Worm (Caenorhabditis elegans) whole organism, L4 larva: ENCODE results near the gene tir-1.

Source experiments
- F26F4.8 ChIP-seq: fragments of 200-800 bp; sonication (Bioruptor generic); conservative IDR thresholded peaks from 2 replicates; pipeline ENCODE4 v1.3.6; 2022; ENCODE audit warnings: missing genetic modification characterization, missing compliant biosample characterization
- R02D3.7 ChIP-seq: fragments of 150-350 bp; sonication (generic microtip); optimal IDR thresholded peaks from 3 replicates; lab custom pipeline; 2014; ENCODE audit warnings: missing biosample characterization, missing genetic modification characterization
- T20F7.1 ChIP-seq: fragments of 200-800 bp; sonication (Bioruptor generic); optimal IDR thresholded peaks from 2 replicates; lab custom pipeline; 2018; ENCODE audit warnings: mild to moderate bottlenecking, missing genetic modification characterization, missing compliant biosample characterization
- T26A8.4 ChIP-seq: fragments of 200-800 bp; sonication (Bioruptor generic); IDR thresholded peaks from 2 replicates; pipeline ENCODE4 v1.3.6; 2022; ENCODE audit warnings: missing genetic modification characterization, missing compliant biosample characterization
- aha-1 ChIP-seq: fragments of 150-350 bp; peaks from one replicate; lab custom pipeline; 2014; ENCODE audit warnings: missing biosample characterization, missing genetic modification characterization
- aly-2 ChIP-seq: sonication (generic microtip); optimal IDR thresholded peaks from 2 replicates; lab custom pipeline; 2018; ENCODE audit warnings: missing biosample characterization, missing genetic modification characterization
- arid-1 ChIP-seq: fragments of 200-800 bp; sonication (Bioruptor generic); conservative IDR thresholded peaks from 2 replicates; pipeline ENCODE4 v1.3.6; 2022; ENCODE audit warnings: missing genetic modification reagents, missing genetic modification characterization, missing compliant biosample characterization
- attf-4 ChIP-seq: sonication (generic microtip); optimal IDR thresholded peaks from 3 replicates; lab custom pipeline; 2017; ENCODE audit warnings: missing biosample characterization, missing genetic modification characterization
- ceh-20 ChIP-seq: fragments of 200-800 bp; sonication (Bioruptor generic); IDR thresholded peaks from 2 replicates; pipeline ENCODE4 v1.3.6; 2022; ENCODE audit warnings: missing genetic modification reagents, missing genetic modification characterization, missing compliant biosample characterization
- ceh-62 ChIP-seq: sonication (generic microtip); optimal IDR thresholded peaks from 2 replicates; lab custom pipeline; 2017; ENCODE audit warnings: missing biosample characterization, missing genetic modification characterization
- ceh-82 ChIP-seq: sonication (generic microtip); optimal IDR thresholded peaks from 2 replicates; lab custom pipeline; 2017; ENCODE audit warnings: missing biosample characterization, missing genetic modification characterization
- daf-16 ChIP-seq, 3 experiments: sonication (generic microtip); optimal IDR thresholded peaks; 2 replicates each; lab custom pipeline; 2016 to 2017; ENCODE audit warnings: missing genetic modification characterization in 3 of 3, missing genetic modification reagents in 3 of 3, mild to moderate bottlenecking in 2 of 3, missing compliant biosample characterization in 2 of 3, missing biosample characterization in 1 of 3, moderate library complexity in 1 of 3
- daf-19 ChIP-seq: fragments of 200-800 bp; sonication (Bioruptor generic); conservative IDR thresholded peaks from 2 replicates; pipeline ENCODE4 v1.3.6; 2022; ENCODE audit warnings: missing genetic modification characterization, missing compliant biosample characterization
- dmd-6 ChIP-seq: fragments of 200-800 bp; sonication (Bioruptor generic); IDR thresholded peaks from 2 replicates; pipeline ENCODE4 v1.3.6; 2022; ENCODE audit warnings: missing genetic modification reagents, missing genetic modification characterization, missing compliant biosample characterization
- dpl-1 ChIP-seq: fragments of 150-350 bp; optimal IDR thresholded peaks from 2 replicates; lab custom pipeline; 2014; ENCODE audit warnings: missing biosample characterization, missing genetic modification reagents, missing genetic modification characterization
- duxl-1 ChIP-seq: sonication (generic microtip); optimal IDR thresholded peaks from 2 replicates; lab custom pipeline; 2016; ENCODE audit warnings: mild to moderate bottlenecking, missing genetic modification characterization, moderate library complexity, missing compliant biosample characterization; ENCODE audit not compliant: poor library complexity
- dve-1 ChIP-seq: sonication (generic microtip); optimal IDR thresholded peaks from 2 replicates; lab custom pipeline; 2017; ENCODE audit warnings: antibody characterized with exemption, mild to moderate bottlenecking, missing genetic modification characterization, missing compliant biosample characterization; ENCODE audit not compliant: insufficient read depth
- hif-1 ChIP-seq, 2 experiments: sonication (generic microtip); optimal IDR thresholded peaks; 2 replicates each; lab custom pipeline; 2016 to 2017; ENCODE audit warnings: missing compliant biosample characterization in 2 of 2, missing genetic modification characterization in 2 of 2, missing genetic modification reagents in 2 of 2, missing genotype in 2 of 2, mild to moderate bottlenecking in 1 of 2
- hlh-11 ChIP-seq: fragments of 200-800 bp; sonication (Bioruptor generic); optimal IDR thresholded peaks from 2 replicates; lab custom pipeline; 2018; ENCODE audit warnings: mild to moderate bottlenecking, missing genetic modification characterization, missing compliant biosample characterization
- hlh-30 ChIP-seq: sonication (generic microtip); optimal IDR thresholded peaks from 2 replicates; lab custom pipeline; 2017; ENCODE audit warnings: antibody characterized with exemption, mild to moderate bottlenecking, missing genetic modification characterization, missing compliant biosample characterization; ENCODE audit not compliant: insufficient read depth
- jun-1 ChIP-seq: fragments of 150-350 bp; optimal IDR thresholded peaks from 2 replicates; lab custom pipeline; 2014; ENCODE audit warnings: missing biosample characterization, missing genetic modification reagents, missing genetic modification characterization
- lim-7 ChIP-seq: fragments of 200-800 bp; sonication (Bioruptor generic); IDR thresholded peaks from 2 replicates; pipeline ENCODE4 v1.3.6; 2022; ENCODE audit warnings: missing genetic modification characterization, missing compliant biosample characterization
- lsy-2 ChIP-seq, 2 experiments: fragments of 150-350 bp in 1 of 2; sonication (generic microtip) in 1 of 2; optimal IDR thresholded peaks; 2 replicates each; lab custom pipeline; 2014 to 2017; ENCODE audit warnings: missing biosample characterization in 2 of 2, missing genetic modification characterization in 2 of 2
- mep-1 ChIP-seq: fragments of 150-350 bp; sonication (generic microtip); optimal IDR thresholded peaks from 3 replicates; lab custom pipeline; 2014; ENCODE audit warnings: missing biosample characterization, missing genetic modification characterization
- mes-2 ChIP-seq: sonication (generic microtip); optimal IDR thresholded peaks from 2 replicates; lab custom pipeline; 2016; ENCODE audit warnings: missing genotype, mild to moderate bottlenecking, missing genetic modification characterization, missing compliant biosample characterization; ENCODE audit not compliant: poor library complexity, severe bottlenecking
- mxl-2 ChIP-seq: fragments of 200-800 bp; sonication (Bioruptor generic); conservative IDR thresholded peaks from 2 replicates; pipeline ENCODE4 v1.3.6; 2022; ENCODE audit warnings: missing genetic modification reagents, missing genetic modification characterization, missing compliant biosample characterization
- nhr-102 ChIP-seq: sonication (generic microtip); optimal IDR thresholded peaks from 2 replicates; lab custom pipeline; 2016; ENCODE audit warnings: mild to moderate bottlenecking, missing genetic modification characterization, moderate library complexity, missing compliant biosample characterization
- nhr-11 ChIP-seq: fragments of 150-350 bp; optimal IDR thresholded peaks from 2 replicates; lab custom pipeline; 2014; ENCODE audit warnings: missing biosample characterization, missing genetic modification characterization
- nhr-111 ChIP-seq: fragments of 200-800 bp; sonication (Bioruptor generic); optimal IDR thresholded peaks from 2 replicates; lab custom pipeline; 2018; ENCODE audit warnings: mild to moderate bottlenecking, missing genetic modification characterization, missing compliant biosample characterization
- nhr-25 ChIP-seq: sonication (generic microtip); optimal IDR thresholded peaks from 2 replicates; lab custom pipeline; 2017; ENCODE audit warnings: missing genetic modification characterization, mild to moderate bottlenecking, missing compliant biosample characterization, antibody characterized with exemption, moderate library complexity, borderline replicate concordance; ENCODE audit not compliant: insufficient read depth
- nhr-28 ChIP-seq: fragments of 150-350 bp; optimal IDR thresholded peaks from 2 replicates; lab custom pipeline; 2014; ENCODE audit warnings: missing biosample characterization, missing genetic modification characterization
- nhr-48 ChIP-seq: sonication (generic microtip); optimal IDR thresholded peaks from 2 replicates; lab custom pipeline; 2016; ENCODE audit warnings: mild to moderate bottlenecking, missing genetic modification characterization, missing compliant biosample characterization
- nhr-77 ChIP-seq: fragments of 150-350 bp; optimal IDR thresholded peaks from 2 replicates; lab custom pipeline; 2014; ENCODE audit warnings: missing biosample characterization, missing genetic modification characterization
- pha-4 ChIP-seq, 2 experiments: fragments of 150-350 bp in 1 of 2; fragments of 200-800 bp in 1 of 2; sonication (Bioruptor generic) in 1 of 2; IDR thresholded peaks in 1 of 2; optimal IDR thresholded peaks in 1 of 2; 2 replicates each; pipeline versions ENCODE4 v1.3.6 to Lab custom; 2014 to 2022; ENCODE audit warnings: missing genetic modification characterization in 2 of 2, missing genetic modification reagents in 2 of 2, missing biosample characterization in 1 of 2, missing compliant biosample characterization in 1 of 2
- pqm-1 ChIP-seq: sonication (generic microtip); optimal IDR thresholded peaks from 2 replicates; lab custom pipeline; 2017; ENCODE audit warnings: missing biosample characterization, missing genetic modification characterization
- rbr-2 ChIP-seq: sonication (generic microtip); optimal IDR thresholded peaks from 2 replicates; lab custom pipeline; 2016; ENCODE audit warnings: missing genotype, missing genetic modification characterization, missing compliant biosample characterization
- set-16 ChIP-seq: fragments of 200-800 bp; sonication (Bioruptor generic); IDR thresholded peaks from 2 replicates; pipeline ENCODE4 v1.3.6; 2022; ENCODE audit warnings: missing genetic modification reagents, missing genetic modification characterization, missing compliant biosample characterization
- spr-3 ChIP-seq: fragments of 200-800 bp; sonication (Bioruptor generic); optimal IDR thresholded peaks from 2 replicates; lab custom pipeline; 2018; ENCODE audit warnings: mild to moderate bottlenecking, missing genetic modification characterization, missing compliant biosample characterization
- unc-130 ChIP-seq: sonication (generic microtip); optimal IDR thresholded peaks from 2 replicates; lab custom pipeline; 2016; ENCODE audit warnings: missing genetic modification reagents, missing genetic modification characterization, missing compliant biosample characterization
- unc-62 ChIP-seq, 3 experiments: fragments of 150-350 bp in 1 of 3; sonication (generic microtip); optimal IDR thresholded peaks in 2 of 3; peaks in 1 of 3; 1 replicate in 1 of 3; 2 replicates in 2 of 3; lab custom pipeline; 2014 to 2017; ENCODE audit warnings: missing biosample characterization in 3 of 3, missing genetic modification characterization in 3 of 3, missing genetic modification reagents in 3 of 3, missing genotype in 1 of 3
- vab-7 ChIP-seq: fragments of 200-800 bp; sonication (Bioruptor generic); IDR thresholded peaks from 2 replicates; pipeline ENCODE4 v1.3.6; 2022; ENCODE audit warnings: missing genetic modification reagents, missing genetic modification characterization, missing compliant biosample characterization
- ztf-7 ChIP-seq: fragments of 150-350 bp; optimal IDR thresholded peaks from 2 replicates; lab custom pipeline; 2014; ENCODE audit warnings: missing biosample characterization, missing genetic modification characterization

The tir-1 gene

DNA sequence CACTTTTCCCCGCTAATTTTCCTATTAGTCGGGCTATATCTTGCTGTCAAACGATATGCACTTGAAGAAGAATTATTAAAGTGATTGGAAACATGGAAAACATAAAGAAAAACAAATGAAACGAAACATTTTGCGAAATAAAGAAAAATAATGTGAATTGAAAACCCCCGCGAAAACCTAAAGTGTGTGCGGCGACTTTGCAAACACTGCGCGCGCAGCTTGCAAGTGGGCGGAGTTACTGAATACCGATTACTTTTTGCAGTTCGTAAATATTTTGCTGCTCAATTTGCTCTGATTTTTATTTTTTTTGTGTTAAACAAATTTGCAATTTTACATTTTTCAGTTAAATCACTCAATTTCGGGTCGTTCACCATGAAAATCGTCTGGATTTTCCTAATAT is 15.2 kb upstream of the tir-1 start, which contains the start of gene ccdc-47 (continued):
- TF ChIP-seq nhr-25 (no peak), duxl-1 (tag; lab: Kevin White, UChicago) (peak; percentile 67)

DNA sequence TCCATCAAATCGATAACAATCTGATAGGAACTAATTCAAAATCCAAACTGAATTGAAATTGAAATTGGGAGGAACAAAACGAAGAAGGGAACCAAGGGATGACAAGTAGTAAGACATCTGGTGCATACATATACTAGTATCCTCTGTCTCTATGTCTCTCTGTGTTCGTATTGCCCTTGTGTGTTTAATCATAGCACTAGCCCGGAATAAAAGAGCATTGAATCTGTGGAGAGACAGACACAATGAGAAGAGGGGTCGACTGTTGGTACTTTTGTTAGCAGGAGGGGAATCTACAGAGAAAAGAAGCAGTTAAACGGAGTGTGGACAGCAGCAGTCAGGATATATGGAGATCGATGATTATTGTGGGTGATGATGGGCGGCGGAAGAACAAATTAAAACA is 14.3 kb upstream of the tir-1 start:
- TF ChIP-seq pha-4 (GFP tag; IDR thresholded peaks at IDR 0.05; lab: Robert Waterston, UW) = no peak
- TF ChIP-seq pha-4 (tag; optimal IDR thresholded peaks at IDR 0.05; lab: Kevin White, UChicago) = no peak
- TF ChIP-seq mep-1 = peak; percentile 30
- TF ChIP-seq mes-2 (tag; lab: Kevin White, UChicago) = peak; percentile 39
- peak; percentile 89 for TF ChIP-seq aha-1

DNA sequence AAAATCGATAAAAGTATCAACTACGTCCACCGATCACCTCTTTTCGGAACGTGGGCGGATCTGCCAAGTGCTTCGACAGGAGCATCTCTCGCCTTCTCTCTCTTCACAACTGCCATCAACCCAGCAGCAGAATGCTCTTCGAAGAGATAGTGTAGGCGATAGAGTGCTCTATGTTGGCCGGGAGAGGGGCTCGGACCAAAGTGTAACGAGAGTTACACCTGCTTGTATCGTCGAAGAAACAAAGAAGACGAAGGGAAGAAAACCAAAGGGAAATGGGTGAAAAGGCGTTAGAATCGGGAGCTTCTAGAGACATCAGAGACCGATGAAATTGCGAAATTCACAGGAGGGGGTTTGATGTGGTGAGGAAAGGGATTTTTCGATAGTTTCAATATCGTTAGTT is 13.4 kb upstream of the tir-1 start:
- TF ChIP-seq unc-130 (no peak), daf-16 (GFP tag; optimal IDR thresholded peaks at IDR 0.05; lab: Kevin White, UChicago) (no peak), daf-16 (tag; optimal IDR thresholded peaks at IDR 0.05; lab: Kevin White, UChicago) (no peak), set-16 (GFP tag; lab: Robert Waterston, UW) (0 out of 2 replicates have a peak, but pooled peaks have one; percentile 26), unc-62 (GFP tag; optimal IDR thresholded peaks at IDR 0.05 in 1 of 2; lab: Kevin White, UChicago) (peak in 1 of 2 experiments; percentile 89), unc-62 (tag; optimal IDR thresholded peaks at IDR 0.05; lab: Kevin White, UChicago) (no peak), lim-7 (GFP tag; lab: Robert Waterston, UW) (no peak), aha-1 (peak; percentile 82), nhr-102 (no peak), hlh-11 (tag; lab: Kevin White, UChicago) (peak; percentile 20), spr-3 (GFP tag; lab: Kevin White, UChicago) (no peak)

DNA sequence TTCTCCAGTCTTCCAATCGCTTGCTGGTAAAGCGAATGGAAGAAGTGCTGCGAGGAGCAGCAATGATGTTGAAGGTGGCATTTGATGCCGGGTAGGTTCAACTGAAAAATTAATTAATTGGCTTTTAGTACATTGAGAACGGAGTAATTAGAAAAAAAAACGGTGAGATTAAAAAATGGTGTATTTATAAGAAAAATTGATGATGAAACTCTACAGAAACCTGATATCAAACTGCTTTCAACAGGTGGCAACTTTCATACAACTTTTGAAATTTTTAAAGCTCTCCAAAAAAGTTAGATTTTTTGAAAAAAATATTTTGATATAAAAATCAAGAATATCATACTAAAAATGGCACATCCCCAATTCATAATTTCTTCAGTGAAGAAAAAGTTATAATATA is 12.6 kb upstream of the tir-1 start, which contains the start of gene pat-3:
Gene pat-3 (minus strand): TSS at position 101 of the 400 bp plus-strand sequence.
- TF ChIP-seq dpl-1 (no peak), F26F4.8 (GFP tag; lab: Robert Waterston, UW) (no peak), ztf-7 (tag; lab: Kevin White, UChicago) (no peak), lsy-2 (tag; optimal IDR thresholded peaks at IDR 0.05; lab: Kevin White, UChicago) (no peak), daf-19 (GFP tag; lab: Robert Waterston, UW) (no peak), nhr-48 (tag; lab: Kevin White, UChicago) (no peak), R02D3.7 (no peak), jun-1 (no peak), T26A8.4 (GFP tag; lab: Robert Waterston, UW) (no peak), mxl-2 (no peak), aly-2 (no peak), vab-7 (GFP tag; lab: Robert Waterston, UW) (no peak), ceh-82 (tag; lab: Kevin White, UChicago) (no peak), T20F7.1 (GFP tag; lab: Kevin White, UChicago) (no peak), nhr-111 (GFP tag; lab: Kevin White, UChicago) (no peak), arid-1 (no peak), hif-1 (tag; optimal IDR thresholded peaks at IDR 0.05; lab: Kevin White, UChicago) (no peak)

DNA sequence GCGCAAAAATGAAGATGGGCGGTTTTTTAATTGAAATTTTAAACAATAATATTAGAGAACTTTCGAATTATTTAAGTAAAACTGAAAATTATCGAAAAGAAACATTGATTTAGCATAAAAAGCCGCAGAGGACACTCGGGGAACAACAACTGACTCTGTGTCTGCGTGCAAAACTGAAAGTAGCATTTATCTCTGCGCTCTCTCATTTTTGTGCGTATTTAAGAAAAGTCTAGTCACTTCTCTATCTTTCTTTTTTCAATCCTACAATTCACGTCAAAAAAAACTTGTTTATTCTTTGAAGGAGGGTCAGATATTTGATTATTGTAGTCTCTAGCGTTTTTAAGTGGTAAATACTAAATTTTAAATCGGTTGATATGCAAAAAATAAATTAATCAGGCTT is 6.8 kb upstream of the tir-1 start:
- TF ChIP-seq pqm-1 (tag; lab: Kevin White, UChicago) = no peak
- TF ChIP-seq attf-4 (tag; lab: Kevin White, UChicago) = no peak
- peak in 1 of 2 experiments; percentile 75 for TF ChIP-seq daf-16 (GFP tag; optimal IDR thresholded peaks at IDR 0.05; lab: Kevin White, UChicago)
- peak; percentile 66 for TF ChIP-seq daf-16 (tag; optimal IDR thresholded peaks at IDR 0.05; lab: Kevin White, UChicago)
- TF ChIP-seq rbr-2 (tag; lab: Kevin White, UChicago) = peak; percentile 14
- peak; percentile 25 for TF ChIP-seq mes-2 (tag; lab: Kevin White, UChicago)
- TF ChIP-seq nhr-77 (tag; lab: Kevin White, UChicago) = peak; percentile 5
- peak; percentile 45 to 99 for TF ChIP-seq hif-1 (tag; optimal IDR thresholded peaks at IDR 0.05; lab: Kevin White, UChicago)
- peak; percentile 100 for TF ChIP-seq aha-1
- TF ChIP-seq nhr-11 = peak; percentile 68
- peak; percentile 57 for TF ChIP-seq mep-1
- TF ChIP-seq lsy-2 (tag; optimal IDR thresholded peaks at IDR 0.05; lab: Kevin White, UChicago) = peak; percentile 12 to 43
- 0 out of 2 replicates have a peak, but pooled peaks have one; percentile 13 for TF ChIP-seq arid-1
- TF ChIP-seq nhr-28 (tag; lab: Kevin White, UChicago) = peak; percentile 98
- TF ChIP-seq ceh-20 (GFP tag; lab: Robert Waterston, UW) = no peak
- peak; percentile 62 for TF ChIP-seq dve-1 (tag; lab: Kevin White, UChicago)
- TF ChIP-seq dmd-6 (GFP tag; lab: Robert Waterston, UW) = peak; percentile 13; the same call in 1 of the 2 replicates
- no peak for TF ChIP-seq ceh-62 (tag; lab: Kevin White, UChicago)
- TF ChIP-seq hlh-30 (tag; lab: Kevin White, UChicago) = peak; percentile 41
